Worm (Caenorhabditis elegans): ENCODE measurements around the gene mrp-5.

The mrp-5 gene

ce11 chrX:14897192-14897591 is 48.9 kb downstream of the mrp-5 start:
- TF ChIP-seq klf-2 (GFP tag; conservative IDR thresholded peaks at IDR 0.05) (no peak), ztf-29 (GFP tag; IDR thresholded peaks at IDR 0.05) (no peak), ztf-23 (GFP tag; IDR thresholded peaks at IDR 0.05) (no peak), ref-1 (GFP tag; conservative IDR thresholded peaks at IDR 0.05) (no peak), cog-1 (tag; optimal IDR thresholded peaks at IDR 0.05) (no peak), T22C8.4 (GFP tag; IDR thresholded peaks at IDR 0.05) (no peak), med-1 (GFP tag; optimal IDR thresholded peaks at IDR 0.05; ENCODE audit: insufficient read depth) (no peak)

ce11 chrX:14894845-14895244 is 51.3 kb downstream of the mrp-5 start, which contains the start of gene nac-1:
nac-1 (plus strand) TSS chrX:14895145.
- TF ChIP-seq ztf-29 (GFP tag; IDR thresholded peaks at IDR 0.05) (no peak), ztf-23 (GFP tag; IDR thresholded peaks at IDR 0.05) (no peak), tab-1 (GFP tag; IDR thresholded peaks at IDR 0.05) (no peak), klf-2 (GFP tag; conservative IDR thresholded peaks at IDR 0.05) (no peak), T22C8.4 (GFP tag; IDR thresholded peaks at IDR 0.05) (no peak), flt-1 (GFP tag; IDR thresholded peaks at IDR 0.05) (no peak), ref-1 (GFP tag; conservative IDR thresholded peaks at IDR 0.05) (no peak), med-1 (GFP tag; optimal IDR thresholded peaks at IDR 0.05; ENCODE audit: insufficient read depth) (no peak), cog-1 (tag; optimal IDR thresholded peaks at IDR 0.05) (no peak)

- TF ChIP-seq ref-1 (GFP tag; conservative IDR thresholded peaks at IDR 0.05) (no peak), med-1 (GFP tag; optimal IDR thresholded peaks at IDR 0.05; ENCODE audit: insufficient read depth) (no peak)
Observed at ce11 chrX:14894380-14894779, 51.7 kb downstream of the mrp-5 start.
